Worm (Caenorhabditis elegans) whole organism, L2 larva: ENCODE results near the gene srbc-30.

Source experiments
- C34F6.9 ChIP-seq: fragments of 150-350 bp; optimal IDR thresholded peaks from 2 replicates; lab custom pipeline; 2014; ENCODE audit warnings: missing biosample characterization, missing genetic modification characterization
- F13H6.1 ChIP-seq: sonication (generic microtip); optimal IDR thresholded peaks from 2 replicates; lab custom pipeline; 2016; ENCODE audit warnings: missing genetic modification characterization, missing compliant biosample characterization
- Y55F3AM.14 ChIP-seq: fragments of 200-800 bp; sonication (Bioruptor generic); optimal IDR thresholded peaks from 2 replicates; lab custom pipeline; 2018; ENCODE audit warnings: mild to moderate bottlenecking, missing genetic modification characterization, missing compliant biosample characterization
- alr-1 ChIP-seq: fragments of 150-350 bp; optimal IDR thresholded peaks from 2 replicates; lab custom pipeline; 2014; ENCODE audit warnings: missing biosample characterization, missing genetic modification characterization
- aly-2 ChIP-seq: fragments of 150-350 bp; optimal IDR thresholded peaks from 2 replicates; lab custom pipeline; 2014; ENCODE audit warnings: missing biosample characterization, missing genetic modification characterization
- ama-1 ChIP-seq: fragments of 150-350 bp; optimal IDR thresholded peaks from 2 replicates; lab custom pipeline; 2018; ENCODE audit warnings: inconsistent platforms
- blmp-1 ChIP-seq: sonication (generic microtip); optimal IDR thresholded peaks from 2 replicates; lab custom pipeline; 2017; ENCODE audit warnings: missing genetic modification characterization, mild to moderate bottlenecking, missing compliant biosample characterization, antibody characterized with exemption, moderate library complexity; ENCODE audit not compliant: insufficient read depth
- crh-2 ChIP-seq: sonication (generic microtip); optimal IDR thresholded peaks from 2 replicates; lab custom pipeline; 2017; ENCODE audit warnings: missing biosample characterization, missing genetic modification characterization
- dmd-4 ChIP-seq: sonication (generic microtip); optimal IDR thresholded peaks from 2 replicates; lab custom pipeline; 2017; ENCODE audit warnings: missing biosample characterization, missing genetic modification characterization
- gmeb-1 ChIP-seq: fragments of 150-350 bp; optimal IDR thresholded peaks from 2 replicates; lab custom pipeline; 2014; ENCODE audit warnings: missing biosample characterization, missing genetic modification characterization
- lin-39 ChIP-seq: fragments of 150-350 bp; optimal IDR thresholded peaks from 2 replicates; lab custom pipeline; 2014; ENCODE audit warnings: missing biosample characterization, missing genetic modification reagents, missing genetic modification characterization
- lsy-2 ChIP-seq, 2 experiments: fragments of 150-350 bp in 1 of 2; sonication (generic microtip) in 1 of 2; optimal IDR thresholded peaks; 2 replicates each; lab custom pipeline; 2014 to 2017; ENCODE audit warnings: missing biosample characterization in 2 of 2, missing genetic modification characterization in 2 of 2
- mab-5 ChIP-seq: fragments of 150-350 bp; optimal IDR thresholded peaks from 2 replicates; lab custom pipeline; 2014; ENCODE audit warnings: missing biosample characterization, missing genetic modification characterization
- mbf-1 ChIP-seq: sonication (generic microtip); optimal IDR thresholded peaks from 2 replicates; lab custom pipeline; 2017; ENCODE audit warnings: missing biosample characterization, missing genetic modification characterization
- mdl-1 ChIP-seq, 2 experiments: fragments of 150-350 bp in 1 of 2; sonication (generic microtip) in 1 of 2; optimal IDR thresholded peaks; 2 replicates each; lab custom pipeline; 2017; ENCODE audit warnings: missing biosample characterization in 2 of 2, missing genetic modification characterization in 2 of 2
- nhr-12 ChIP-seq: fragments of 150-350 bp; optimal IDR thresholded peaks from 2 replicates; lab custom pipeline; 2014; ENCODE audit warnings: missing biosample characterization, missing genetic modification characterization
- nhr-129 ChIP-seq: fragments of 150-350 bp; optimal IDR thresholded peaks from 2 replicates; lab custom pipeline; 2014; ENCODE audit warnings: missing biosample characterization, missing genetic modification characterization
- nhr-237 ChIP-seq: fragments of 150-350 bp; optimal IDR thresholded peaks from 2 replicates; lab custom pipeline; 2014; ENCODE audit warnings: missing biosample characterization, missing genetic modification characterization
- nhr-77 ChIP-seq: fragments of 150-350 bp; optimal IDR thresholded peaks from 2 replicates; lab custom pipeline; 2014; ENCODE audit warnings: missing biosample characterization, missing genetic modification characterization
- peb-1 ChIP-seq: fragments of 150-350 bp; optimal IDR thresholded peaks from 2 replicates; lab custom pipeline; 2014; ENCODE audit warnings: missing biosample characterization, missing genetic modification characterization
- sem-4 ChIP-seq: fragments of 150-350 bp; optimal IDR thresholded peaks from 2 replicates; lab custom pipeline; 2014; ENCODE audit warnings: missing biosample characterization, missing genetic modification reagents, missing genetic modification characterization
- skn-1 ChIP-seq: sonication (generic microtip); optimal IDR thresholded peaks from 2 replicates; lab custom pipeline; 2017; ENCODE audit warnings: missing biosample characterization, missing genetic modification characterization
- sma-3 ChIP-seq: sonication (generic microtip); optimal IDR thresholded peaks from 2 replicates; lab custom pipeline; 2016; ENCODE audit warnings: missing genetic modification reagents, missing genetic modification characterization, missing compliant biosample characterization
- sma-9 ChIP-seq, 2 experiments: fragments of 150-350 bp in 1 of 2; sonication (generic microtip) in 1 of 2; optimal IDR thresholded peaks; 2 replicates each; lab custom pipeline; 2014 to 2016; ENCODE audit warnings: missing genetic modification characterization in 2 of 2, mild to moderate bottlenecking in 1 of 2, missing biosample characterization in 1 of 2, missing compliant biosample characterization in 1 of 2, missing genetic modification reagents in 1 of 2, moderate library complexity in 1 of 2
- snpc-4 ChIP-seq: fragments of 150-350 bp; optimal IDR thresholded peaks from 2 replicates; lab custom pipeline; 2014; ENCODE audit warnings: missing biosample characterization, missing genetic modification characterization
- unc-39 ChIP-seq: fragments of 150-350 bp; optimal IDR thresholded peaks from 2 replicates; lab custom pipeline; 2014; ENCODE audit warnings: missing biosample characterization, missing genetic modification characterization
- unc-55 ChIP-seq: fragments of 150-350 bp; sonication (generic microtip); optimal IDR thresholded peaks from 3 replicates; lab custom pipeline; 2014; ENCODE audit warnings: missing biosample characterization, missing genetic modification reagents, missing genetic modification characterization
- zag-1 ChIP-seq: fragments of 150-350 bp; optimal IDR thresholded peaks from 2 replicates; lab custom pipeline; 2014; ENCODE audit warnings: missing biosample characterization, missing genetic modification characterization
- ztf-11 ChIP-seq: sonication (generic microtip); optimal IDR thresholded peaks from 2 replicates; lab custom pipeline; 2017; ENCODE audit warnings: missing biosample characterization, missing genetic modification characterization

The srbc-30 gene

ce11 chrV:3480346-3480745 is at the start of gene srbc-30:
Gene srbc-30 (minus strand): TSS chrV:3480446.
- TF ChIP-seq nhr-237 (tag; lab: Kevin White, UChicago), result no peak
- TF ChIP-seq snpc-4 (tag; lab: Kevin White, UChicago), result no peak
- TF ChIP-seq Y55F3AM.14 (GFP tag; lab: Kevin White, UChicago), result no peak
- TF ChIP-seq nhr-77 (tag; lab: Kevin White, UChicago), result no peak
- TF ChIP-seq mbf-1 (tag; lab: Kevin White, UChicago), result no peak
- TF ChIP-seq sem-4 (tag; lab: Kevin White, UChicago), result no peak
- no peak for TF ChIP-seq nhr-12 (tag; lab: Kevin White, UChicago)
- TF ChIP-seq F13H6.1, result no peak
- no peak for TF ChIP-seq blmp-1
- no peak for TF ChIP-seq nhr-129 (tag; lab: Kevin White, UChicago)
- no peak for TF ChIP-seq ztf-11 (tag; lab: Kevin White, UChicago)

ce11 chrV:3526882-3527281 is 46.6 kb upstream of the srbc-30 start, which contains the start of gene str-260:
Gene str-260 (plus strand): TSS chrV:3527182.
- TF ChIP-seq mab-5 (tag; lab: Kevin White, UChicago) (no peak), gmeb-1 (tag; lab: Kevin White, UChicago) (no peak), alr-1 (tag; lab: Kevin White, UChicago) (no peak), zag-1 (no peak), nhr-77 (tag; lab: Kevin White, UChicago) (no peak), nhr-12 (tag; lab: Kevin White, UChicago) (no peak), Y55F3AM.14 (GFP tag; lab: Kevin White, UChicago) (no peak)

- TF ChIP-seq sma-9 (GFP tag; optimal IDR thresholded peaks at IDR 0.05; lab: Kevin White, UChicago) (no peak), sma-9 (tag; optimal IDR thresholded peaks at IDR 0.05; lab: Kevin White, UChicago) (no peak), mbf-1 (tag; lab: Kevin White, UChicago) (no peak), sma-3 (GFP tag; lab: Kevin White, UChicago) (no peak)
These were observed 44.7 kb upstream of the srbc-30 start, which contains the start of gene T24A6.7 for ce11 chrV:3524970-3525369. Gene T24A6.7 (plus strand): TSS chrV:3525270.

ce11 chrV:3523262-3523661 is 43.0 kb upstream of the srbc-30 start, which contains the start of gene irg-1:
Gene irg-1 (plus strand): TSS chrV:3523587.
- TF ChIP-seq crh-2, result no peak
- no peak for TF ChIP-seq lin-39 (tag; lab: Kevin White, UChicago)
- no peak for TF ChIP-seq aly-2 (tag; lab: Kevin White, UChicago)
- TF ChIP-seq nhr-77 (tag; lab: Kevin White, UChicago), result no peak
- TF ChIP-seq zag-1, result no peak
- TF ChIP-seq gmeb-1 (tag; lab: Kevin White, UChicago), result no peak
- no peak for TF ChIP-seq unc-39 (tag; lab: Kevin White, UChicago)
- no peak for TF ChIP-seq skn-1 (tag; lab: Kevin White, UChicago)
- no peak for TF ChIP-seq ztf-11 (tag; lab: Kevin White, UChicago)
- no peak for TF ChIP-seq mdl-1 (tag; optimal IDR thresholded peaks at IDR 0.05; lab: Kevin White, UChicago)
- TF ChIP-seq nhr-129 (tag; lab: Kevin White, UChicago), result no peak
- TF ChIP-seq alr-1 (tag; lab: Kevin White, UChicago), result no peak
- no peak for TF ChIP-seq unc-55 (GFP tag; lab: Kevin White, UChicago)
- TF ChIP-seq, all 48 proteins: peak for 0

- TF ChIP-seq C34F6.9 (no peak), F13H6.1 (no peak), zag-1 (no peak), ama-1 (lab: Kevin White, UChicago) (no peak), peb-1 (tag; lab: Kevin White, UChicago) (no peak), lsy-2 (tag; optimal IDR thresholded peaks at IDR 0.05; lab: Kevin White, UChicago) (no peak)
These were observed 37.6 kb upstream of the srbc-30 start, which contains the start of gene str-227 for ce11 chrV:3517889-3518288. Gene str-227 (plus strand): TSS chrV:3518189.

- no peak for TF ChIP-seq C34F6.9
- no peak for TF ChIP-seq crh-2
- no peak for TF ChIP-seq mdl-1 (tag; optimal IDR thresholded peaks at IDR 0.05; lab: Kevin White, UChicago)
- no peak for TF ChIP-seq nhr-77 (tag; lab: Kevin White, UChicago)
- TF ChIP-seq nhr-12 (tag; lab: Kevin White, UChicago), result no peak
- TF ChIP-seq dmd-4 (tag; lab: Kevin White, UChicago), result no peak
- TF ChIP-seq, all 48 proteins: peak for 0
These were observed 32.1 kb upstream of the srbc-30 start, which contains the start of gene str-226 for ce11 chrV:3512381-3512780. Gene str-226 (plus strand): TSS chrV:3512681.
